Worm (Caenorhabditis elegans): ENCODE data around the gene C27D8.3.
"Not testable (repeated sequence)": the region's sequence is repeated elsewhere in the genome, so short reads cannot be mapped to it uniquely, and the experiment has no call there.

C27D8.3 gene

DNA sequence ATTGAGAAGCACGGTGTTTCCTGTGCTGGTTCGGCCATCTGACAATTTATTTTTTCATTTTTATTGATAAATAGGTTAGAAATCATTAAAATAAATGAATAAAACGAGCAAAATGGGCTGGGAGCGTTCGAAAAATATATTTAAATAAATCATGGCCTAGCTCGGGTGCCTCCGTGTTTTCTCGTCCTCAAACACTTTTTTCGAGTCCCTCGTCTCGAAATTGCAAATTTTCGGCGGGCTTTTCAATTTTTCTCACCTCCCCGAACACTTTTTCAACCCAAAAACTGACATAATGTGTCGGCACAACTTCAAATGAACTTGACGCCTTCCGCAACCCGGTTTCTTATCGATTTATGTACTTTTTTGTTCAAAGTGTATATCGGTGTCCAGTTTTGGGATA, 27.2 kb downstream of the C27D8.3 start, which contains the start of gene prmt-9:
TSS of gene prmt-9 (minus strand) at position 38 of the 400 bp plus-strand sequence.
- TF ChIP-seq daf-19 (GFP tag; conservative IDR thresholded peaks at IDR 0.05) = no peak
- no peak for TF ChIP-seq arid-1 (GFP tag; conservative IDR thresholded peaks at IDR 0.05)
- TF ChIP-seq lsy-2 (tag; optimal IDR thresholded peaks at IDR 0.05) = peak in 1 of 2 experiments; percentile 16
- TF ChIP-seq daf-8 (GFP tag; IDR thresholded peaks at IDR 0.05) = no peak
- TF ChIP-seq sdz-12 (GFP tag; optimal IDR thresholded peaks at IDR 0.05) = no peak
- peak; percentile 68 for TF ChIP-seq dpl-1 (GFP tag; optimal IDR thresholded peaks at IDR 0.05)
- TF ChIP-seq mdt-29 (GFP tag; IDR thresholded peaks at IDR 0.05) = no peak
- no peak for TF ChIP-seq madf-5 (GFP tag; IDR thresholded peaks at IDR 0.05)
- TF ChIP-seq hif-1 (tag; optimal IDR thresholded peaks at IDR 0.05) = no peak
- no peak for TF ChIP-seq daf-16 (GFP tag; optimal IDR thresholded peaks at IDR 0.05)
- TF ChIP-seq daf-16 (tag; optimal IDR thresholded peaks at IDR 0.05) = no peak
- TF ChIP-seq T26A8.4 (GFP tag; IDR thresholded peaks at IDR 0.05) = no peak

DNA sequence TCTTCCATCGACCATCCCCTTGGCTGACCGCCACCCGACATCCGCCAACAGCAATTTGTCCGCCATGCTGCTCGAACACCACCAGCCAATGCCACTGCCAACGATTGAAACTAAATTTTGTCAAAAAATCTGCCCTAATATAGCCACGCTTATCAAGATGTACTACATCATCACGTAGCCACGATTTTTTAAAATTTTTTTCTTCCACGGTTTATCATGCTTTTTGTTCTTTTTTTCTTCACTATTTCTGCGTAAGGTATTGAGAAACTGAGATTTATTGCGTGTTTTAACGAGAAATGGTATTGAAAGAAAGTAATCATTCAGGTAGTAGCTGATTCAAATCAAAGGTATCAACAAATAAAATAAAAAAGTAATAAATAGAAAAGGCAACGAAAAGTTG, 34.4 kb downstream of the C27D8.3 start, which contains the start of gene T23B5.6:
TSS of gene T23B5.6 (minus strand) at position 101 of the 400 bp plus-strand sequence.
- not testable (repeated sequence) for TF ChIP-seq lsy-2 (tag; optimal IDR thresholded peaks at IDR 0.05); dmd-6 (GFP tag; IDR thresholded peaks at IDR 0.05); hmg-1.1 (GFP tag; IDR thresholded peaks at IDR 0.05)

DNA sequence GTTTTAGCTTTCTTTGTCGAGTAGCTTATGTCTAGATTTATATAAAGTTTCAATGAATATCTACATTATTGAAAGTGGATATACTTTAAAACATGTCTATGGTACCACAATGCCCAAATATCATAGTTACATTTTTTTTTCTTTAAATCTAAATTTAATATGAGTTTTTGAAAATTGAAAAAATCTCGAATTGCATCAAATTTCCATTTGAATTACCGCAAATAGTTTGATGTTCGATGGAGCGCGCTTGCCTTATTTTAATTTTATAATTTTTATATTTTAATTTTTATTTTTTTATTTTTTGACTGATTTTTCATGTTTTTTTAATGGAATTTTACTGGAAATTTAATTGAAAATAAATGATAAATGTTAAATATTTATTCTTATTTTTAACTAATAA, 36.8 kb downstream of the C27D8.3 start, which contains the start of gene T23B5.4:
TSS of gene T23B5.4 (plus strand) at position 301 of the 400 bp plus-strand sequence.
- TF ChIP-seq spr-3 (GFP tag; optimal IDR thresholded peaks at IDR 0.05) (no peak), ztf-7 (tag; optimal IDR thresholded peaks at IDR 0.05) (no peak), Y48G9A.11 (GFP tag; IDR thresholded peaks at IDR 0.05) (no peak), lin-13 (GFP tag; optimal IDR thresholded peaks at IDR 0.05) (no peak), unc-39 (tag; optimal IDR thresholded peaks at IDR 0.05) (no peak), madf-5 (GFP tag; IDR thresholded peaks at IDR 0.05) (no peak), nhr-41 (GFP tag; IDR thresholded peaks at IDR 0.05) (no peak), snpc-1.2 (GFP tag; IDR thresholded peaks at IDR 0.05) (no peak), fos-1 (tag; optimal IDR thresholded peaks at IDR 0.05) (no peak), mep-1 (tag; optimal IDR thresholded peaks at IDR 0.05) (no peak), nhr-10 (tag; optimal IDR thresholded peaks at IDR 0.05) (no peak), ama-1 (optimal IDR thresholded peaks at IDR 0.05) (no peak), daf-16 (GFP tag; optimal IDR thresholded peaks at IDR 0.05) (no peak), daf-16 (tag; optimal IDR thresholded peaks at IDR 0.05) (no peak)

Measured in whole organism, L4 larva.